Fruit fly (Drosophila melanogaster): ENCODE measurements around the gene indra.

The indra gene

dm6 chr3L:1342133-1342580, at the start of gene indra (continued):
- TF ChIP-seq sqz (GFP tag; optimal IDR thresholded peaks at IDR 0.05) (peak; percentile 92), slbo (GFP tag; IDR thresholded peaks at IDR 0.05) (peak; percentile 59), emc (GFP tag; optimal IDR thresholded peaks at IDR 0.05) (no peak), fd64A (GFP tag; optimal IDR thresholded peaks at IDR 0.05) (no peak), CG31388 (GFP tag; optimal IDR thresholded peaks at IDR 0.05) (no peak), fu2 (GFP tag; optimal IDR thresholded peaks at IDR 0.05) (peak; percentile 71), CG4424 (GFP tag; optimal IDR thresholded peaks at IDR 0.05) (peak; percentile 6), CG3838 (GFP tag; optimal IDR thresholded peaks at IDR 0.05) (no peak), mam (GFP tag; optimal IDR thresholded peaks at IDR 0.05) (peak; percentile 52), pros (GFP tag; optimal IDR thresholded peaks at IDR 0.05) (no peak), tna (GFP tag; IDR thresholded peaks at IDR 0.05; ENCODE audit: partially characterized antibody) (no peak; the same call in 1 of the 2 replicates), CG42726 (GFP tag; IDR thresholded peaks at IDR 0.05; ENCODE audit: partially characterized antibody) (no peak), CG10267 (tag; optimal IDR thresholded peaks at IDR 0.05) (peak; percentile 77), BEAF-32 (GFP tag; optimal IDR thresholded peaks at IDR 0.05) (peak; percentile 75), Tbp (GFP tag; optimal IDR thresholded peaks at IDR 0.05) (peak; percentile 3), CG12219 (GFP tag; optimal IDR thresholded peaks at IDR 0.05) (no peak), Sry-β (GFP tag; optimal IDR thresholded peaks at IDR 0.05) (no peak), tll (GFP tag; optimal IDR thresholded peaks at IDR 0.05) (no peak), repo (GFP tag; optimal IDR thresholded peaks at IDR 0.05) (peak; percentile 12), Atf3 (GFP tag; optimal IDR thresholded peaks at IDR 0.05) (peak; percentile 28), Gsc (GFP tag; IDR thresholded peaks at IDR 0.05) (no peak), CG16813 (GFP tag; IDR thresholded peaks at IDR 0.05; ENCODE audit: partially characterized antibody) (peak; percentile 60), CG9876 (GFP tag; optimal IDR thresholded peaks at IDR 0.05) (peak; percentile 52), unc-4 (GFP tag; IDR thresholded peaks at IDR 0.05; ENCODE audit: partially characterized antibody) (peak; percentile 58; the same call in 1 of the 2 replicates), CG12071 (GFP tag; optimal IDR thresholded peaks at IDR 0.05) (no peak), CG12299 (tag; optimal IDR thresholded peaks at IDR 0.05) (no peak), Adf1 (GFP tag; IDR thresholded peaks at IDR 0.05) (no peak), Ravus (GFP tag; IDR thresholded peaks at IDR 0.05) (no peak), Hmr (GFP tag; optimal IDR thresholded peaks at IDR 0.05) (no peak), sug (tag; optimal IDR thresholded peaks at IDR 0.05) (peak; percentile 73), tio (GFP tag; optimal IDR thresholded peaks at IDR 0.05) (no peak), CG6175 (GFP tag; IDR thresholded peaks at IDR 0.05) (no peak), CG2120 (GFP tag; optimal IDR thresholded peaks at IDR 0.05) (peak; percentile 83), CG30431 (GFP tag; optimal IDR thresholded peaks at IDR 0.05) (no peak), Nf-YB (GFP tag; optimal IDR thresholded peaks at IDR 0.05) (peak; percentile 12), CG1024 (GFP tag; IDR thresholded peaks at IDR 0.05) (no peak), Max (GFP tag; optimal IDR thresholded peaks at IDR 0.05) (peak; percentile 81), CG5180 (GFP tag; optimal IDR thresholded peaks at IDR 0.05) (no peak), YL-1 (GFP tag; optimal IDR thresholded peaks at IDR 0.05) (peak; percentile 96), CG13894 (tag; optimal IDR thresholded peaks at IDR 0.05) (no peak), gcm2 (GFP tag; optimal IDR thresholded peaks at IDR 0.05) (no peak), seq (GFP tag; IDR thresholded peaks at IDR 0.05) (no peak), CG4854 (GFP tag; optimal IDR thresholded peaks at IDR 0.05) (peak; percentile 47), CG9437 (GFP tag; optimal IDR thresholded peaks at IDR 0.05) (peak; percentile 96), CG17912 (GFP tag; optimal IDR thresholded peaks at IDR 0.05) (no peak), Neu2 (GFP tag; optimal IDR thresholded peaks at IDR 0.05; ENCODE audit: borderline replicate concordance) (no peak), CG34422 (GFP tag; IDR thresholded peaks at IDR 0.05) (peak; percentile 19; the same call in 1 of the 3 replicates), crol (GFP tag; IDR thresholded peaks at IDR 0.05) (no peak), CG3281 (GFP tag; optimal IDR thresholded peaks at IDR 0.05) (peak; percentile 21), tin (GFP tag; optimal IDR thresholded peaks at IDR 0.05) (peak; percentile 56), lmd (GFP tag; IDR thresholded peaks at IDR 0.05) (peak; percentile 37; the same call in 1 of the 2 replicates)

Measured in whole organism, embryonic.